Worm (Caenorhabditis elegans) whole organism, L4/young adult: Measurements from ENCODE around the gene fbxa-133.

ENCODE experiments used
- dao-5 ChIP-seq: sonication (generic microtip); optimal IDR thresholded peaks from 2 replicates; lab custom pipeline; 2016; ENCODE audit warnings: missing genotype, missing genetic modification characterization, moderate library complexity, missing compliant biosample characterization
- him-1 ChIP-seq: sonication (generic microtip); optimal IDR thresholded peaks from 2 replicates; lab custom pipeline; 2016; ENCODE audit warnings: missing genotype, missing genetic modification reagents, missing genetic modification characterization, missing compliant biosample characterization

ce11 chrV:17615609-17616008 is 31.0 kb downstream of the fbxa-133 start, which contains the start of gene Y6G8.5:
- TF ChIP-seq him-1 (tag; lab: Kevin White, UChicago) (no peak), dao-5 (tag; lab: Kevin White, UChicago) (no peak)
